Worm (Caenorhabditis elegans) whole organism, midembryonic: Measurements from ENCODE around the gene C26E6.1.
A peak's percentile ranks its signal among the peaks of the same experiment; 100 is the strongest.

ENCODE experiments used
- T22C8.4 ChIP-seq: fragments of 200-800 bp; sonication (Bioruptor generic); IDR thresholded peaks from 2 replicates; pipeline ENCODE4 v1.3.6; 2022; ENCODE audit warnings: missing genetic modification characterization, missing compliant biosample characterization
- cog-1 ChIP-seq: sonication (generic microtip); optimal IDR thresholded peaks from 2 replicates; lab custom pipeline; 2016; ENCODE audit warnings: missing genetic modification characterization, missing compliant biosample characterization
- flt-1 ChIP-seq: fragments of 200-800 bp; sonication (Bioruptor generic); IDR thresholded peaks from 2 replicates; pipeline ENCODE4 v1.3.6; 2022; ENCODE audit warnings: missing genetic modification characterization, missing compliant biosample characterization
- klf-2 ChIP-seq: fragments of 200-800 bp; sonication (Bioruptor generic); conservative IDR thresholded peaks from 2 replicates; pipeline ENCODE4 v1.3.6; 2022; ENCODE audit warnings: missing genetic modification reagents, missing genetic modification characterization, missing compliant biosample characterization
- med-1 ChIP-seq: sonication (generic microtip); optimal IDR thresholded peaks from 2 replicates; lab custom pipeline; 2017; ENCODE audit warnings: missing genetic modification characterization, mild to moderate bottlenecking, missing compliant biosample characterization, antibody characterized with exemption, missing genetic modification reagents; ENCODE audit not compliant: insufficient read depth
- ref-1 ChIP-seq: fragments of 200-800 bp; sonication (Bioruptor generic); conservative IDR thresholded peaks from 2 replicates; pipeline ENCODE4 v1.3.6; 2022; ENCODE audit warnings: missing genetic modification reagents, missing genetic modification characterization, missing compliant biosample characterization
- tab-1 ChIP-seq: fragments of 200-800 bp; sonication (Bioruptor generic); IDR thresholded peaks from 2 replicates; pipeline ENCODE4 v1.3.6; 2022; ENCODE audit warnings: missing genetic modification characterization, missing compliant biosample characterization
- ztf-23 ChIP-seq: fragments of 200-800 bp; sonication (Bioruptor generic); IDR thresholded peaks from 2 replicates; pipeline ENCODE4 v1.3.6; 2022; ENCODE audit warnings: missing genetic modification reagents, missing genetic modification characterization, missing compliant biosample characterization
- ztf-29 ChIP-seq: fragments of 200-800 bp; sonication (Bioruptor generic); IDR thresholded peaks from 2 replicates; pipeline ENCODE4 v1.3.6; 2022; ENCODE audit warnings: missing genetic modification reagents, missing genetic modification characterization, missing compliant biosample characterization

Gene C26E6.1

DNA sequence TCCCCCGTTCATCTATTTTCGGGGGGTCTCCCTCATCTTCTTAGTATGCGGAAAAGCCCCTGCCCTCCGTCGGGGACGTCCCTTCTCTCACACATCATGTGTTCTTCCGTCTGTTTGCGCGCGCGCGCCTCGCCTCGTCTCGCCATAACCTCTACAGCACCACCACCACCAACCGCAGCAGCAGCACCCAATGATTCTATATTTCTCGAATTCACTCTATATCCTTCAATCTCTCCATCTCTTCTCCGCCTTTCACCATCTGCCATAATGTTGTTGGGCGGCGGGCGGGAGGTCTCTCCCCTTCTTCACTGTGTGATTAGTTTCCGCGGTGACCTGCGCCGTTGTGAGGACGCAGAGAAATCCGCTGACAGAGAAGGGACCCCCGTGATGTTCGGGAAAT, 9.3 kb upstream of the C26E6.1 start:
- TF ChIP-seq flt-1 (GFP tag; lab: Robert Waterston, UW), result peak; percentile 73
- TF ChIP-seq tab-1, result 0 out of 2 replicates have a peak, but pooled peaks have one; percentile 51
- TF ChIP-seq ztf-29, result peak; percentile 38; the same call in 1 of the 2 replicates
- TF ChIP-seq klf-2 (GFP tag; lab: Robert Waterston, UW), result no peak
- 0 out of 2 replicates have a peak, but pooled peaks have one; percentile 13 for TF ChIP-seq ref-1 (GFP tag; lab: Robert Waterston, UW)
- peak; percentile 56 for TF ChIP-seq cog-1
- no peak for TF ChIP-seq med-1 (GFP tag; lab: Kevin White, UChicago)
- peak; percentile 12; the same call in 1 of the 2 replicates for TF ChIP-seq T22C8.4 (GFP tag; lab: Robert Waterston, UW)
- TF ChIP-seq ztf-23, result peak; percentile 69; the same call in 1 of the 2 replicates

DNA sequence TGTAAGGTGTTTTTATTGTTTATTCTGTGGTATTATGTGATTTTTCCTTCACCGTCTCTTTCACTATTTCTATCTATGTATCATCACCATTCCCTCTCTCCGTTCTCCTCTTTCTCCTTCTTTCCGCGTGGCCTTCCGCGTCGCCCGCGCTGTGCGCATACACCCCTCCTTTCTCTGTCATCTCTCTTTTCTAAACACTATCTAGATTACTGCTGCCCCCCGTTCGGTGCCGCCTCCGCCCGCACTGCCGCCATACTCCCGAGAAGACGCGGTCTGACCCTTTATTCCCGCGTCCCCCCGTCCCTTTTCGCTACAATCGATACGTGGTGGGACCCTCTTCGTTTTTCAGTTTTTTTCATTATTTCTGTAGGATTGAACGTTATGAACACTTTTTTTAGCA, 8.0 kb upstream of the C26E6.1 start:
- peak; percentile 66 for TF ChIP-seq flt-1 (GFP tag; lab: Robert Waterston, UW)
- TF ChIP-seq med-1 (GFP tag; lab: Kevin White, UChicago), result no peak
- TF ChIP-seq cog-1, result no peak
- TF ChIP-seq klf-2 (GFP tag; lab: Robert Waterston, UW), result no peak
- no peak for TF ChIP-seq ztf-29
- 0 out of 2 replicates have a peak, but pooled peaks have one; percentile 45 for TF ChIP-seq ztf-23
- no peak for TF ChIP-seq T22C8.4 (GFP tag; lab: Robert Waterston, UW)
- TF ChIP-seq tab-1, result no peak
- no peak for TF ChIP-seq ref-1 (GFP tag; lab: Robert Waterston, UW)

DNA sequence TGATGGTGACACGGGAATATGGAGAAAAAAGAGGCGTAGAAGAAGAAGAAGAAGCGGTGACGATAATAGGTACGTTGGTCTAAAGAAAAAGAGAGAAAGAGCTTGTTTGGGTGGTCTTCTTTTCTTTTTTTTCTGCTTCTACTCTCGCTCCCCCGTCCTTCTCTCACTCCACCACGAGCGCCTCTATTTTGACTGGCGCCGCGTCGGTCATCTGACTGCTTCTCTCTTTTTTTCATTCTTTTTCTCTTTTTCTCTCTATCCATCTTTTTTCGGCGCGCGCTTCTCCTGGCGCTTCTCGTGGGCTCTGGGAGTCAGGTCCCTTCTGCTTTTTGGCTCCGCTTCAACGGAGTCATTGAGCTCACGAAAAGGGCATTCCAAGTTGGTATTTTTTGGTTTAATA, 6.3 kb upstream of the C26E6.1 start:
- TF ChIP-seq klf-2 (GFP tag; lab: Robert Waterston, UW) (no peak), ref-1 (GFP tag; lab: Robert Waterston, UW) (no peak), ztf-29 (no peak)

DNA sequence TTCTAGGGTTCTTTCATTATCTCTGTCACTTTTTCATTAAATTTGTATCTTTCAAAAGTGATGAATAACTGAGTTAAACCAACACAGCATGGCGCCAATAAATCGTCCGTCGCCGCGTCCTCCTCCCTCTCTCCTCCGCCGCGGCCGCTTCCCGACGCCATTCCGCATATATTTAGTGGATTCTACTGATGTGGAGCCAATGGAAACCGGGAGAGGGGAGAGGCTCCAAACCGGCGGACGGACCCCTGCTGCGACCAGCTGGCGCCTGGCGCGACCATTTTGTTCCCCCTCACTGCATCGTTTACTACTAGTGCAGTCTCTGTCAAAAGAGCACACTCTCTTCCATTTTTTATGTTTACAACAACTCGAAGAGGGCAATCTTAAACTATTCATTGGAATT, 5.5 kb upstream of the C26E6.1 start:
- TF ChIP-seq med-1 (GFP tag; lab: Kevin White, UChicago) (no peak), T22C8.4 (GFP tag; lab: Robert Waterston, UW) (no peak), ref-1 (GFP tag; lab: Robert Waterston, UW) (no peak), cog-1 (no peak), klf-2 (GFP tag; lab: Robert Waterston, UW) (no peak), flt-1 (GFP tag; lab: Robert Waterston, UW) (no peak), ztf-29 (no peak), ztf-23 (no peak), tab-1 (no peak)

DNA sequence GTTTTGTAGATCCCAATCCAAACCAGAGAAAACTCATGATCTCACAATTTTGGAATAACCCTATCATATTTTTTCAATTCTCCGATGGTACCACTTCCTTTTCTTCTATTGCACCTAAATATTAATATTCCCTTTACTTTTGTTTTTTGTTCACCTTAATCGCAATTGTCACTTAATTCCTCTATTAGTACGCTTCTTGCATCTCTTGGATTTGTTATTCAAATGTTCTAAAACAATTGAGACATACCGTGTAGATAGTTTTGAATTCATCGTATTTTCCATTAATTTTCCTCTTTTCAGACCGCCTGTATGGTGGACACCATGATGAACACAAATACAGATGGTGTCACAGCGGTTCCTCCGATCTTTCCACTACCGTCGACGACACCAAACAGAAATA, 4.8 kb upstream of the C26E6.1 start, which contains the start of gene flh-2:
TSS of gene flh-2 (plus strand) at position 301 of the 400 bp plus-strand sequence.
- no peak for TF ChIP-seq klf-2 (GFP tag; lab: Robert Waterston, UW)
- TF ChIP-seq tab-1, result no peak
- TF ChIP-seq flt-1 (GFP tag; lab: Robert Waterston, UW), result no peak
- no peak for TF ChIP-seq T22C8.4 (GFP tag; lab: Robert Waterston, UW)
- no peak for TF ChIP-seq ztf-29
- no peak for TF ChIP-seq ref-1 (GFP tag; lab: Robert Waterston, UW)

DNA sequence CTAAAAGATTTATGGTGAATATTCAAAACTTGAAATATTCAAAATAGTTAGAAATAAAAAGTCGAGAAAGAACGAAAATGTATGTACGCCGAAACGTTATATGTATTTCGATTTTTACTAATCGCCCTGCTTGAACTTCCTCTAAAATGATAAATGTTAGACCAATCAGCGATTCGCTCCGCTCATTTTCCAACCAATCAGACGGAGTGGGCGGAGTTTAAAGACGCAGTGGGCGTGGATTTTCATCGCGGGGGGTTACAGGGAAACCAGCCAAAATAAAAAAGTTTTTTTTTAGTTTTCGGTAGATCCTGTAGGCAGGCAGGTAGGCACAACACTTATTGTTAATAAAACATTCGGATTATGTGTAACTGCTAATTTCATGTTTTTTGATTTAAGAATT, 3.7 kb upstream of the C26E6.1 start:
- TF ChIP-seq T22C8.4 (GFP tag; lab: Robert Waterston, UW) (no peak), cog-1 (no peak), tab-1 (no peak), ref-1 (GFP tag; lab: Robert Waterston, UW) (no peak), med-1 (GFP tag; lab: Kevin White, UChicago) (no peak), klf-2 (GFP tag; lab: Robert Waterston, UW) (no peak), ztf-23 (no peak), ztf-29 (no peak), flt-1 (GFP tag; lab: Robert Waterston, UW) (no peak)

DNA sequence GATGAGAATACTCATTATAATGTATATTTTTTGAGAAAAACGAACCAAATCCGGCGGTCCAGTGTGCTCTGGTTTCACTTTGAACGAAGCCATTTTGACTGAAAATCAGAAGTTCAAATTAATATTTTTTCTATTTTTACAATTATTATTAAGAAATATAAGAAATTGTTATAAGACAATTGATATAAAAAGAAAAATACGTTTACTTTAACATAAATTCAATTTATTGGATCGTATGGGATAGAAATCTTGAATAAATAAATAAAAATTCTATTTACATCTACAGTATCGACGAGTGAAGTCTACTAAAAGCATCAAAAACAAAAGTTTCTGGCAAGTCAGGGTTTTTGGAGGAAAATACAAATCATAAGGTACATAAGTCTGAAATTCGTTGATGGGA, 3.5 kb downstream of the C26E6.1 start, which contains the start of gene C27F2.4:
TSS of gene C27F2.4 (minus strand) at position 101 of the 400 bp plus-strand sequence.
- no peak for TF ChIP-seq med-1 (GFP tag; lab: Kevin White, UChicago)
- TF ChIP-seq klf-2 (GFP tag; lab: Robert Waterston, UW), result no peak
- TF ChIP-seq tab-1, result no peak
- no peak for TF ChIP-seq flt-1 (GFP tag; lab: Robert Waterston, UW)
- TF ChIP-seq ref-1 (GFP tag; lab: Robert Waterston, UW), result no peak
- no peak for TF ChIP-seq ztf-23
- no peak for TF ChIP-seq T22C8.4 (GFP tag; lab: Robert Waterston, UW)

DNA sequence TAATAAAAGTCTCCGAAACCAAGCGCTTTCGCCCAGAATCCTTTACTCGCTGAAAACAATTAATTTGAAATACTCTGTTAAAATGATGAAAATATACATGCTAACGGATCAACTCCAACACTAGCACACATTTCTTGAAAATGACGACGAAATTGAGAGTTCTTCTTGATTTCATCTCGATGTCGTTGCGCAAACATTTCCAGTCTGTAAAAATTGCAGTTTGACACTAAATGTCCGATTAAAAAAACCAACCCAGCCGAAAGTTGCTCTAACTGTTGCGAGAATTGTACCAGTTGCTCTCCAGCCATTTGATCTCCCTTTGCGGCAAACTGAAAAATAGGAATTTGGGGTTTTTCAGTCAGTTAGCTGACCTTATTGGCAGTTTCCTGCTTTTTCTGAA, 4.6 kb downstream of the C26E6.1 start:
- no peak for TF ChIP-seq med-1 (GFP tag; lab: Kevin White, UChicago)
- TF ChIP-seq T22C8.4 (GFP tag; lab: Robert Waterston, UW), result no peak
- TF ChIP-seq cog-1, result no peak
- no peak for TF ChIP-seq ztf-29
- TF ChIP-seq klf-2 (GFP tag; lab: Robert Waterston, UW), result no peak
- TF ChIP-seq flt-1 (GFP tag; lab: Robert Waterston, UW), result no peak
- no peak for TF ChIP-seq tab-1
- TF ChIP-seq ref-1 (GFP tag; lab: Robert Waterston, UW), result no peak
- no peak for TF ChIP-seq ztf-23

DNA sequence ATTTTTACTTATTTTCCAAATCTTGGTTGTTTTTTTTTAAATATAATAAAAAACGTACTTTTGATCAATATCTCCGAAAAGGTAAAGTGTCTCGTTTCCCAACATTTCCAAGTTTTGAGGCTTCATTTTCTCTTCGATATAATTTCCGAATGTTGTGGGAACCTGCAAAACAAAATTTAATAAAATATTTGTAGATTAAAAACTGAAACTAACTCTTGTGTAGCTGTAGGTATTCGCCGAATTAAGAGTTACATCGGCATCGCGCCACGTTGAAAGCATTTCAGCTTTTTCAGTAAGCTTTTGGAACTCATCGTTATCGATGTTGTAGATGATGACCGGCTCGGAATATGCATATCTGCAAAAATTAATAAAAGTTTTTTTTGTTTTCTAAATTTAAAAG, 5.7 kb downstream of the C26E6.1 start, which contains the start of gene vps-22:
TSS of gene vps-22 (minus strand) at position 101 of the 400 bp plus-strand sequence.
- TF ChIP-seq flt-1 (GFP tag; lab: Robert Waterston, UW) (no peak), ztf-29 (no peak), med-1 (GFP tag; lab: Kevin White, UChicago) (no peak), cog-1 (no peak), tab-1 (no peak), ref-1 (GFP tag; lab: Robert Waterston, UW) (no peak), ztf-23 (no peak), T22C8.4 (GFP tag; lab: Robert Waterston, UW) (no peak), klf-2 (GFP tag; lab: Robert Waterston, UW) (no peak)

DNA sequence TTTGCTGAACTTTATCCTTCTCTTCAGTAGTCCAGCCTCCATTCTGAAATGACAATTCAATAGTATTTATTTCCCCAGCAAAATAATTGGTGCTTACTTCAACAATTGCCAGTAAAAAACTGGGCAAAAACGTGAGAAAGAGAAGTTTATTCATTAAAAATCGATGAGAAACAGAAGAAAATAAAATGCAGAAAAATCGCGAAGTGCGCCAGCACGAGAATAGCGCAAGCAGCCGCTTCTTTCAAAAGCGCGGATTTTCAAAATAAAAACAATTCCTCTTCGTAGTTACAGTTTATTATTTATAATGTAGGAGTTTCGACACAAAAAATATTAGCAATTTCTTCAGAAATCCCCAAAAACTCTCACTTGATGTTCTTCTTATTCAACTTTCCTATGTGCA, 6.2 kb downstream of the C26E6.1 start, which contains the start of gene C27F2.9:
TSS of gene C27F2.9 (minus strand) at position 159 of the 400 bp plus-strand sequence.
- TF ChIP-seq tab-1 (0 out of 2 replicates have a peak, but pooled peaks have one; percentile 22), ztf-23 (peak; percentile 61; the same call in 1 of the 2 replicates), flt-1 (GFP tag; lab: Robert Waterston, UW) (peak; percentile 76), med-1 (GFP tag; lab: Kevin White, UChicago) (peak; percentile 1), ref-1 (GFP tag; lab: Robert Waterston, UW) (no peak), T22C8.4 (GFP tag; lab: Robert Waterston, UW) (0 out of 2 replicates have a peak, but pooled peaks have one; percentile 27)
